Fruit fly (Drosophila melanogaster): ENCODE results near the gene CG32107.

The CG32107 gene

DNA sequence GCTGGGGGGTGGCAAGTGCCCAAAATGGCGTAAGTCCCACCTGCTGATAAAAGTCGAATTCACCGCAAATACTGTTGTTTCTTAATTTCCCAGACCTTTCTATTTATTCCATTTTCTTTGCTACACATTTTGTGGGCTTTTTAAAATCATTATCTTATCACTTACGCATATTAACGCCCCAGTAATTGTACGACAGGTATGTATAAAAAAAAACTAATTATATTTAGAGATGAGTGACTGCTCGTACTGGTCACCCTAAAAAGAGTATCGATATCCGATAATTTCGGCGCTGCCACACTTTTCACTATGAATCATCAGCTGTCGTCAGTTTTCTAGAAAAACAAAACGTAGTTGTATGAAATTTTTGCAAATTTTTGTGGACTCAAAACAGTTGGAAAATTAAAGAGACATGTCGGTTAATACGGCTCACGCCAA is 11.2 kb downstream of the CG32107 start, which contains the start of the genes CG10948 and Wbp2 (continued):
- TF ChIP-seq CG15514 (GFP tag; optimal IDR thresholded peaks at IDR 0.05) (no peak), ase (GFP tag; IDR thresholded peaks at IDR 0.05) (no peak), jing (GFP tag; optimal IDR thresholded peaks at IDR 0.05) (no peak), cwo (GFP tag; optimal IDR thresholded peaks at IDR 0.05) (no peak), CG9215 (GFP tag; IDR thresholded peaks at IDR 0.05) (no peak), insv (GFP tag; optimal IDR thresholded peaks at IDR 0.05) (no peak), zfh1 (GFP tag; IDR thresholded peaks at IDR 0.05) (no peak), mirr (GFP tag; optimal IDR thresholded peaks at IDR 0.05) (peak; percentile 25), pan (optimal IDR thresholded peaks at IDR 0.05) (no peak), pan (GFP tag; optimal IDR thresholded peaks at IDR 0.05 in 1 of 2, IDR thresholded peaks at IDR 0.05 in 1 of 2) (no peak), CG4854 (GFP tag; optimal IDR thresholded peaks at IDR 0.05) (no peak), CG11085 (GFP tag; IDR thresholded peaks at IDR 0.05) (no peak), CG7987 (GFP tag; optimal IDR thresholded peaks at IDR 0.05) (no peak), bcd (GFP tag; optimal IDR thresholded peaks at IDR 0.05) (no peak), pfk (GFP tag; optimal IDR thresholded peaks at IDR 0.05) (no peak), Atf6 (GFP tag; IDR thresholded peaks at IDR 0.05) (no peak), stwl (tag; optimal IDR thresholded peaks at IDR 0.05) (peak; percentile 97), CG3726 (GFP tag; IDR thresholded peaks at IDR 0.05) (no peak), fd64A (GFP tag; optimal IDR thresholded peaks at IDR 0.05) (no peak), H2.0 (GFP tag; IDR thresholded peaks at IDR 0.05) (no peak), ci (GFP tag; IDR thresholded peaks at IDR 0.05) (no peak), YL-1 (GFP tag; optimal IDR thresholded peaks at IDR 0.05) (peak; percentile 99), HmgD (GFP tag; optimal IDR thresholded peaks at IDR 0.05) (no peak), NfI (GFP tag; optimal IDR thresholded peaks at IDR 0.05) (no peak), Asciz (GFP tag; optimal IDR thresholded peaks at IDR 0.05) (no peak), az2 (GFP tag; optimal IDR thresholded peaks at IDR 0.05) (no peak), dan (GFP tag; IDR thresholded peaks at IDR 0.05) (no peak), mld (GFP tag; IDR thresholded peaks at IDR 0.05; ENCODE audit: partially characterized antibody) (no peak), PHDP (tag; optimal IDR thresholded peaks at IDR 0.05) (no peak), Ada2b (GFP tag; IDR thresholded peaks at IDR 0.05) (no peak), disco-r (GFP tag; optimal IDR thresholded peaks at IDR 0.05) (no peak), da (GFP tag; optimal IDR thresholded peaks at IDR 0.05) (no peak), CG4617 (GFP tag; optimal IDR thresholded peaks at IDR 0.05; ENCODE audit: borderline replicate concordance) (peak; percentile 90), CG8290 (GFP tag; optimal IDR thresholded peaks at IDR 0.05) (no peak), CG8290 (tag; optimal IDR thresholded peaks at IDR 0.05) (no peak), CG7372 (GFP tag; IDR thresholded peaks at IDR 0.05) (no peak), CG3995 (GFP tag; optimal IDR thresholded peaks at IDR 0.05) (no peak), CG8388 (GFP tag; optimal IDR thresholded peaks at IDR 0.05) (no peak), twi (tag; optimal IDR thresholded peaks at IDR 0.05) (no peak), hth (optimal IDR thresholded peaks at IDR 0.05) (no peak), CG8765 (GFP tag; IDR thresholded peaks at IDR 0.05) (no peak), CG4820 (GFP tag; optimal IDR thresholded peaks at IDR 0.05) (no peak), CG10654 (GFP tag; optimal IDR thresholded peaks at IDR 0.05) (no peak), CG31365 (tag; optimal IDR thresholded peaks at IDR 0.05) (no peak), CG10147 (GFP tag; optimal IDR thresholded peaks at IDR 0.05) (no peak), CG13894 (tag; optimal IDR thresholded peaks at IDR 0.05) (no peak), Bgb (GFP tag; IDR thresholded peaks at IDR 0.05; ENCODE audit: partially characterized antibody) (peak; percentile 60), Vsx1 (GFP tag; optimal IDR thresholded peaks at IDR 0.05) (peak; percentile 73), NC2β (GFP tag; optimal IDR thresholded peaks at IDR 0.05) (no peak), ftz-f1 (GFP tag; optimal IDR thresholded peaks at IDR 0.05) (no peak), CG12659 (GFP tag; optimal IDR thresholded peaks at IDR 0.05) (peak; percentile 89), CG14050 (GFP tag; IDR thresholded peaks at IDR 0.05) (no peak), bab2 (GFP tag; optimal IDR thresholded peaks at IDR 0.05) (no peak)
